Worm (Caenorhabditis elegans) whole organism, L4/young adult: ENCODE data around the gene rfip-1.

Experiments
- W03F9.2 ChIP-seq: fragments of 150-350 bp; optimal IDR thresholded peaks from 2 replicates; lab custom pipeline; 2014; ENCODE audit warnings: missing biosample characterization, missing genetic modification characterization
- dao-5 ChIP-seq: sonication (generic microtip); optimal IDR thresholded peaks from 2 replicates; lab custom pipeline; 2016; ENCODE audit warnings: missing genotype, missing genetic modification characterization, moderate library complexity, missing compliant biosample characterization
- him-1 ChIP-seq: sonication (generic microtip); optimal IDR thresholded peaks from 2 replicates; lab custom pipeline; 2016; ENCODE audit warnings: missing genotype, missing genetic modification reagents, missing genetic modification characterization, missing compliant biosample characterization

The rfip-1 gene

ce11 chrII:5918149-5918697 lies 33.9 kb downstream of the rfip-1 start, which contains the start of gene ptp-2:
Gene ptp-2, plus strand, starts transcription at chrII:5918647.
- TF ChIP-seq W03F9.2 (peak; percentile 36), him-1 (tag; lab: Kevin White, UChicago) (no peak)

ce11 chrII:5921620-5922019 lies 37.3 kb downstream of the rfip-1 start, which contains the start of gene vrk-1:
Gene vrk-1, plus strand, starts transcription at chrII:5921967.
- TF ChIP-seq W03F9.2 (no peak), him-1 (tag; lab: Kevin White, UChicago) (no peak), dao-5 (tag; lab: Kevin White, UChicago) (no peak)

- TF ChIP-seq him-1 (tag; lab: Kevin White, UChicago): no peak
- TF ChIP-seq dao-5 (tag; lab: Kevin White, UChicago): no peak
- no peak for TF ChIP-seq W03F9.2
Observed at ce11 chrII:5928502-5928901, 44.1 kb downstream of the rfip-1 start, which contains the start of gene egl-44. Gene egl-44, plus strand, starts transcription at chrII:5928802.

ce11 chrII:5930095-5930653 lies 45.8 kb downstream of the rfip-1 start:
- no peak for TF ChIP-seq him-1 (tag; lab: Kevin White, UChicago)
- peak; percentile 55 for TF ChIP-seq W03F9.2
- no peak for TF ChIP-seq dao-5 (tag; lab: Kevin White, UChicago)

ce11 chrII:5931109-5931508 lies 46.8 kb downstream of the rfip-1 start:
- TF ChIP-seq him-1 (tag; lab: Kevin White, UChicago): no peak
- TF ChIP-seq dao-5 (tag; lab: Kevin White, UChicago): peak; percentile 25
- no peak for TF ChIP-seq W03F9.2

ce11 chrII:5931904-5932764 lies 47.8 kb downstream of the rfip-1 start:
- TF ChIP-seq W03F9.2: no peak

ce11 chrII:5933133-5933532 lies 48.8 kb downstream of the rfip-1 start:
- TF ChIP-seq W03F9.2 (no peak), dao-5 (tag; lab: Kevin White, UChicago) (no peak), him-1 (tag; lab: Kevin White, UChicago) (no peak)

- TF ChIP-seq him-1 (tag; lab: Kevin White, UChicago) (no peak), W03F9.2 (no peak), dao-5 (tag; lab: Kevin White, UChicago) (no peak)
Observed at ce11 chrII:5933962-5934422, 49.6 kb downstream of the rfip-1 start.

ce11 chrII:5936009-5936408 lies 51.7 kb downstream of the rfip-1 start:
- TF ChIP-seq W03F9.2: no peak
- TF ChIP-seq him-1 (tag; lab: Kevin White, UChicago): no peak
- no peak for TF ChIP-seq dao-5 (tag; lab: Kevin White, UChicago)

- no peak for TF ChIP-seq W03F9.2
- TF ChIP-seq dao-5 (tag; lab: Kevin White, UChicago): no peak
- TF ChIP-seq him-1 (tag; lab: Kevin White, UChicago): no peak
Observed at ce11 chrII:5940815-5941214, 56.5 kb downstream of the rfip-1 start, which contains the start of gene F28B12.6. Gene F28B12.6, plus strand, starts transcription at chrII:5940863.
